Fruit fly (Drosophila melanogaster) whole organism, embryonic: ENCODE results near the gene Vti1a.

Experiments used
- Adf1 ChIP-seq: fragments of 200-800 bp; sonication (Bioruptor generic); IDR thresholded peaks from 2 replicates; pipeline ENCODE4 v1.3.6; 2022; ENCODE audit warnings: missing biosample characterization, missing genetic modification characterization
- Aef1 ChIP-seq: fragments of 200-800 bp; sonication (Bioruptor generic); IDR thresholded peaks from 3 replicates; pipeline ENCODE4 v1.3.6; 2022; ENCODE audit warnings: missing biosample characterization, missing genetic modification characterization
- CG10431 ChIP-seq: fragments of 200-800 bp; sonication (Bioruptor generic); optimal IDR thresholded peaks from 3 replicates; lab custom pipeline; 2018; ENCODE audit warnings: missing biosample characterization, mild to moderate bottlenecking, missing genetic modification characterization
- CG11398 ChIP-seq: fragments of 200-800 bp; sonication (Bioruptor generic); optimal IDR thresholded peaks from 2 replicates; lab custom pipeline; 2016; ENCODE audit warnings: missing biosample characterization, missing genetic modification characterization
- CG11456 ChIP-seq: fragments of 200-800 bp; sonication (Bioruptor generic); IDR thresholded peaks from 3 replicates; pipeline ENCODE4 v1.3.6; 2022; ENCODE audit warnings: missing biosample characterization, missing genetic modification characterization
- CG14014 ChIP-seq: fragments of 200-800 bp; sonication (Bioruptor generic); IDR thresholded peaks from 2 replicates; pipeline ENCODE4 v1.3.6; 2022; ENCODE audit warnings: missing biosample characterization, missing genetic modification characterization
- CG14050 ChIP-seq: fragments of 200-800 bp; sonication (Bioruptor generic); IDR thresholded peaks from 3 replicates; pipeline ENCODE4 v1.3.6; 2022; ENCODE audit warnings: missing biosample characterization, missing genetic modification characterization
- CG14710 ChIP-seq: fragments of 200-800 bp; sonication (Bioruptor generic); optimal IDR thresholded peaks from 3 replicates; lab custom pipeline; 2019; ENCODE audit warnings: missing biosample characterization, mild to moderate bottlenecking, missing genetic modification characterization, moderate library complexity
- CG14965 ChIP-seq: fragments of 200-800 bp; sonication (Bioruptor generic); optimal IDR thresholded peaks from 2 replicates; lab custom pipeline; 2016; ENCODE audit warnings: missing biosample characterization, missing genetic modification characterization, borderline replicate concordance
- CG15696 ChIP-seq: fragments of 200-800 bp; sonication (Bioruptor generic); optimal IDR thresholded peaks from 2 replicates; lab custom pipeline; 2019; ENCODE audit warnings: missing biosample characterization, mild to moderate bottlenecking, missing genetic modification characterization, moderate library complexity
- CG17186 ChIP-seq: fragments of 200-800 bp; sonication (Bioruptor generic); optimal IDR thresholded peaks from 3 replicates; lab custom pipeline; 2017; ENCODE audit warnings: missing biosample characterization, missing genetic modification reagents, missing genetic modification characterization
- CG18011 ChIP-seq: fragments of 200-800 bp; sonication (Bioruptor generic); optimal IDR thresholded peaks from 2 replicates; lab custom pipeline; 2017; ENCODE audit warnings: missing biosample characterization, missing genetic modification characterization, mild to moderate bottlenecking, moderate library complexity, missing genotype
- CG30403 ChIP-seq: fragments of 200-800 bp; sonication (Bioruptor generic); optimal IDR thresholded peaks from 3 replicates; lab custom pipeline; 2016; ENCODE audit warnings: missing biosample characterization, missing genetic modification characterization
- CG3838 ChIP-seq: fragments of 200-800 bp; sonication (Bioruptor generic); optimal IDR thresholded peaks from 3 replicates; lab custom pipeline; 2016; ENCODE audit warnings: missing biosample characterization, missing genetic modification characterization
- CG4424 ChIP-seq: fragments of 200-800 bp; sonication (Bioruptor generic); optimal IDR thresholded peaks from 3 replicates; lab custom pipeline; 2016; ENCODE audit warnings: missing biosample characterization, missing genetic modification characterization
- CG6791 ChIP-seq: fragments of 200-800 bp; sonication (Bioruptor generic); IDR thresholded peaks from 3 replicates; pipeline ENCODE4 v1.3.6; 2022; ENCODE audit warnings: missing biosample characterization, missing genetic modification characterization; ENCODE audit not compliant: partially characterized antibody
- CG8944 ChIP-seq: fragments of 200-800 bp; sonication (Bioruptor generic); optimal IDR thresholded peaks from 3 replicates; lab custom pipeline; 2016; ENCODE audit warnings: missing biosample characterization, missing genetic modification characterization
- Chrac-16 ChIP-seq: fragments of 200-800 bp; sonication (Bioruptor generic); optimal IDR thresholded peaks from 3 replicates; lab custom pipeline; 2016; ENCODE audit warnings: missing biosample characterization, missing genetic modification characterization
- Gug ChIP-seq: fragments of 200-800 bp; sonication (Bioruptor generic); IDR thresholded peaks from 4 replicates; pipeline ENCODE4 v1.3.6; 2022; ENCODE audit warnings: missing biosample characterization, missing genetic modification characterization
- H2.0 ChIP-seq: fragments of 200-800 bp; sonication (Bioruptor generic); IDR thresholded peaks from 2 replicates; pipeline ENCODE4 v1.3.6; 2022; ENCODE audit warnings: missing biosample characterization, missing genetic modification characterization
- Hr39 ChIP-seq: fragments of >200 bp; optimal IDR thresholded peaks from 2 replicates; lab custom pipeline; 2017
- Hr51 ChIP-seq, 2 experiments: fragments of 200-800 bp; sonication (Bioruptor generic); optimal IDR thresholded peaks; 2 replicates in 1 of 2; 3 replicates in 1 of 2; lab custom pipeline; 2016 to 2018; ENCODE audit warnings: missing biosample characterization in 2 of 2, missing genetic modification characterization in 2 of 2, mild to moderate bottlenecking in 1 of 2, moderate library complexity in 1 of 2
- Hr78 ChIP-seq, 2 experiments: fragments of 200-800 bp in 1 of 2; fragments of >200 bp in 1 of 2; sonication (Bioruptor generic) in 1 of 2; optimal IDR thresholded peaks; 2 replicates each; lab custom pipeline; 2017 to 2019; ENCODE audit warnings: missing biosample characterization in 2 of 2, missing genetic modification characterization in 2 of 2, mild to moderate bottlenecking in 1 of 2, moderate library complexity in 1 of 2
- Hsf ChIP-seq: fragments of 200-800 bp; sonication (Bioruptor generic); optimal IDR thresholded peaks from 3 replicates; lab custom pipeline; 2016; ENCODE audit warnings: missing biosample characterization, missing genetic modification characterization
- Lpt ChIP-seq: fragments of >200 bp; optimal IDR thresholded peaks from 2 replicates; lab custom pipeline; 2018; ENCODE audit warnings: missing biosample characterization, missing genetic modification characterization
- NC2α ChIP-seq: fragments of 200-800 bp; sonication (Bioruptor generic); optimal IDR thresholded peaks from 2 replicates; lab custom pipeline; 2016; ENCODE audit warnings: missing biosample characterization, missing genetic modification characterization
- NFAT ChIP-seq: fragments of 200-800 bp; sonication (Bioruptor generic); IDR thresholded peaks from 2 replicates; pipeline ENCODE4 v1.3.6; 2022; ENCODE audit warnings: missing biosample characterization, missing genetic modification characterization
- PHDP ChIP-seq: fragments of 200-800 bp; sonication (Bioruptor generic); optimal IDR thresholded peaks from 3 replicates; lab custom pipeline; 2018; ENCODE audit warnings: missing biosample characterization, mild to moderate bottlenecking, missing genetic modification characterization, moderate library complexity
- Side ChIP-seq: fragments of 200-800 bp; sonication (Bioruptor generic); optimal IDR thresholded peaks from 2 replicates; lab custom pipeline; 2016; ENCODE audit warnings: missing biosample characterization, missing genetic modification characterization
- TFAM ChIP-seq: fragments of 200-800 bp; sonication (Bioruptor generic); optimal IDR thresholded peaks from 2 replicates; lab custom pipeline; 2017; ENCODE audit warnings: missing biosample characterization, missing genetic modification characterization, inconsistent platforms
- bcd ChIP-seq: fragments of 200-800 bp; sonication (Bioruptor generic); optimal IDR thresholded peaks from 2 replicates; lab custom pipeline; 2017; ENCODE audit warnings: missing biosample characterization, mild to moderate bottlenecking, missing genetic modification characterization
- bsh ChIP-seq, 2 experiments: fragments of 200-800 bp; sonication (Bioruptor generic); optimal IDR thresholded peaks; 2 replicates each; lab custom pipeline; 2017 to 2018; ENCODE audit warnings: mild to moderate bottlenecking in 2 of 2, missing biosample characterization in 2 of 2, missing genetic modification characterization in 2 of 2, moderate library complexity in 1 of 2
- crp ChIP-seq, 2 experiments: fragments of 200-800 bp; sonication (Bioruptor generic); optimal IDR thresholded peaks; 2 replicates in 1 of 2; 3 replicates in 1 of 2; lab custom pipeline; 2017; ENCODE audit warnings: missing biosample characterization in 2 of 2, missing genetic modification characterization in 2 of 2, mild to moderate bottlenecking in 1 of 2, moderate library complexity in 1 of 2
- dmrt99B ChIP-seq: fragments of 200-800 bp; sonication (Bioruptor generic); optimal IDR thresholded peaks from 2 replicates; lab custom pipeline; 2018; ENCODE audit warnings: missing biosample characterization, mild to moderate bottlenecking, missing genetic modification characterization, moderate library complexity
- dysf ChIP-seq: fragments of 200-800 bp; sonication (Bioruptor generic); IDR thresholded peaks from 3 replicates; pipeline ENCODE4 v1.3.6; 2022; ENCODE audit warnings: missing biosample characterization, missing genetic modification characterization
- en ChIP-seq: fragments of 200-800 bp; sonication (Bioruptor generic); optimal IDR thresholded peaks from 2 replicates; lab custom pipeline; 2016; ENCODE audit warnings: missing biosample characterization, missing genetic modification characterization
- hbn ChIP-seq: fragments of 200-800 bp; sonication (Bioruptor generic); IDR thresholded peaks from 2 replicates; pipeline ENCODE4 v1.3.6; 2022; ENCODE audit warnings: missing biosample characterization, missing genetic modification characterization; ENCODE audit not compliant: partially characterized antibody
- kay ChIP-seq: fragments of 200-800 bp; sonication (Bioruptor generic); optimal IDR thresholded peaks from 2 replicates; lab custom pipeline; 2016; ENCODE audit warnings: missing biosample characterization, missing genetic modification characterization
- mam ChIP-seq: fragments of 200-800 bp; sonication (Bioruptor generic); optimal IDR thresholded peaks from 3 replicates; lab custom pipeline; 2016; ENCODE audit warnings: missing biosample characterization, missing genetic modification characterization
- p53 ChIP-seq: fragments of 200-800 bp; sonication (Bioruptor generic); optimal IDR thresholded peaks from 2 replicates; lab custom pipeline; 2016; ENCODE audit warnings: missing biosample characterization, missing genetic modification characterization
- peb ChIP-seq: fragments of 200-800 bp; sonication (Bioruptor generic); IDR thresholded peaks from 2 replicates; pipeline ENCODE4 v1.3.6; 2022; ENCODE audit warnings: missing biosample characterization, missing genetic modification characterization
- prd ChIP-seq, 3 experiments: fragments of >200 bp in 2 of 3; fragments of 200-800 bp in 1 of 3; sonication (Bioruptor generic) in 1 of 3; optimal IDR thresholded peaks in 2 of 3; IDR thresholded peaks in 1 of 3; 2 replicates in 2 of 3; 3 replicates in 1 of 3; pipeline versions ENCODE4 v1.3.6 to Lab custom; 2017 to 2022; ENCODE audit warnings: missing biosample characterization in 1 of 3, missing genetic modification characterization in 1 of 3
- pzg ChIP-seq: fragments of 200-800 bp; sonication (Bioruptor generic); optimal IDR thresholded peaks from 3 replicates; lab custom pipeline; 2018; ENCODE audit warnings: missing biosample characterization, mild to moderate bottlenecking, missing genetic modification characterization, moderate library complexity
- ro ChIP-seq: fragments of 200-800 bp; sonication (Bioruptor generic); IDR thresholded peaks from 2 replicates; pipeline ENCODE4 v1.3.6; 2022; ENCODE audit warnings: missing biosample characterization, missing genetic modification characterization
- schlank ChIP-seq: fragments of 200-800 bp; sonication (Bioruptor generic); optimal IDR thresholded peaks from 2 replicates; lab custom pipeline; 2018; ENCODE audit warnings: missing biosample characterization, mild to moderate bottlenecking, missing genetic modification characterization
- sima ChIP-seq: fragments of 200-800 bp; sonication (Bioruptor generic); optimal IDR thresholded peaks from 2 replicates; lab custom pipeline; 2016; ENCODE audit warnings: missing biosample characterization, missing genetic modification characterization
- sr ChIP-seq: fragments of 200-800 bp; sonication (Bioruptor generic); IDR thresholded peaks from 3 replicates; pipeline ENCODE4 v1.3.6; 2022; ENCODE audit warnings: missing biosample characterization, missing genetic modification characterization
- wdn ChIP-seq: fragments of 200-800 bp; sonication (Bioruptor generic); IDR thresholded peaks from 2 replicates; pipeline ENCODE4 v1.3.6; 2022; ENCODE audit warnings: missing biosample characterization, missing genetic modification characterization
- zfh1 ChIP-seq: fragments of 200-800 bp; sonication (Bioruptor generic); IDR thresholded peaks from 3 replicates; pipeline ENCODE4 v1.3.6; 2022; ENCODE audit warnings: missing biosample characterization, missing genetic modification characterization

The Vti1a gene

dm6 chr3L:738523-739356, 46.0 kb upstream of the Vti1a start (continued):
- no peak for TF ChIP-seq CG6791 (GFP tag; lab: Robert Waterston, UW)
- TF ChIP-seq peb: peak; percentile 76
- TF ChIP-seq kay (GFP tag; lab: Kevin White, UChicago): peak; percentile 79
- peak; percentile 93 for TF ChIP-seq dmrt99B (tag; lab: Kevin White, UChicago)
- peak; percentile 67 for TF ChIP-seq NFAT (GFP tag; lab: Robert Waterston, UW)
- TF ChIP-seq H2.0: peak; percentile 89
- peak; percentile 43 for TF ChIP-seq CG18011 (GFP tag; lab: Kevin White, UChicago)
- TF ChIP-seq Adf1 (GFP tag; lab: Robert Waterston, UW): peak; percentile 59
- TF ChIP-seq CG30403: peak; percentile 90
- peak; percentile 11 for TF ChIP-seq Side (GFP tag; lab: Kevin White, UChicago)
- peak; percentile 50 for TF ChIP-seq CG3838 (GFP tag; lab: Kevin White, UChicago)
- TF ChIP-seq CG14050 (GFP tag; lab: Robert Waterston, UW): peak; percentile 84
- peak; percentile 88 for TF ChIP-seq Chrac-16 (GFP tag; lab: Kevin White, UChicago)
- peak; percentile 88 for TF ChIP-seq CG11456
- TF ChIP-seq mam (GFP tag; lab: Kevin White, UChicago): peak; percentile 42
- peak; percentile 42 to 92 for TF ChIP-seq Hr51 (GFP tag; optimal IDR thresholded peaks at IDR 0.05; lab: Kevin White, UChicago)
- no peak for TF ChIP-seq prd (optimal IDR thresholded peaks at IDR 0.05; lab: Kevin White, UChicago)
- TF ChIP-seq prd (GFP tag; IDR thresholded peaks at IDR 0.05; lab: Robert Waterston, UW): peak; percentile 92
- peak; percentile 71 for TF ChIP-seq wdn (GFP tag; lab: Robert Waterston, UW)
- no peak for TF ChIP-seq NC2α (GFP tag; lab: Kevin White, UChicago)
- no peak for TF ChIP-seq Hr39 (lab: Kevin White, UChicago)
- peak; percentile 87 for TF ChIP-seq CG14014 (GFP tag; lab: Robert Waterston, UW)
- peak; percentile 83 for TF ChIP-seq Aef1
- TF ChIP-seq schlank (tag; lab: Kevin White, UChicago): peak; percentile 45
- peak; percentile 84 for TF ChIP-seq CG10431
- TF ChIP-seq pzg (GFP tag; lab: Kevin White, UChicago): no peak
- peak; percentile 59; the same call in 2 of the 3 replicates for TF ChIP-seq sr (GFP tag; lab: Robert Waterston, UW)
- TF ChIP-seq Hsf (GFP tag; lab: Kevin White, UChicago): peak; percentile 83
- peak; percentile 85 for TF ChIP-seq ro (GFP tag; lab: Robert Waterston, UW)
- no peak for TF ChIP-seq sima (GFP tag; lab: Kevin White, UChicago)
- peak; percentile 47 for TF ChIP-seq TFAM
- TF ChIP-seq CG11398: no peak
- peak; percentile 78 for TF ChIP-seq Gug
- TF ChIP-seq CG14710 (tag; lab: Kevin White, UChicago): peak; percentile 95
- peak in 1 of 2 experiments; percentile 78 for TF ChIP-seq Hr78 (GFP tag; optimal IDR thresholded peaks at IDR 0.05; lab: Kevin White, UChicago)
- TF ChIP-seq hbn (GFP tag; lab: Robert Waterston, UW): no peak
- peak; percentile 42 for TF ChIP-seq CG8944
- TF ChIP-seq bcd: peak; percentile 92
- TF ChIP-seq CG14965 (GFP tag; lab: Kevin White, UChicago): no peak
- peak; percentile 95 for TF ChIP-seq CG4424 (GFP tag; lab: Kevin White, UChicago)
- TF ChIP-seq crp (GFP tag; optimal IDR thresholded peaks at IDR 0.05; lab: Kevin White, UChicago): peak in 1 of 2 experiments; percentile 50
- TF ChIP-seq zfh1 (GFP tag; lab: Robert Waterston, UW): peak; percentile 94
- no peak for TF ChIP-seq en
- TF ChIP-seq p53: no peak
- peak; percentile 45 for TF ChIP-seq CG17186 (GFP tag; lab: Kevin White, UChicago)
- no peak for TF ChIP-seq Lpt (GFP tag; lab: Kevin White, UChicago)
- peak; percentile 90 for TF ChIP-seq dysf (GFP tag; lab: Robert Waterston, UW)
- TF ChIP-seq bsh (GFP tag; optimal IDR thresholded peaks at IDR 0.05; lab: Kevin White, UChicago): peak; percentile 92 to 97
- TF ChIP-seq CG15696 (tag; lab: Kevin White, UChicago): peak; percentile 88
- TF ChIP-seq PHDP (tag; lab: Kevin White, UChicago): peak; percentile 93
